Fruit fly (Drosophila melanogaster): ENCODE data around the gene CG3402.

Gene CG3402

dm6 chr3L:617926-618325 is 34.8 kb downstream of the CG3402 start:
- peak; percentile 42 for TF ChIP-seq kay (GFP tag; ENCODE audit: borderline replicate concordance)
- no peak for TF ChIP-seq CG33017 (tag; optimal IDR thresholded peaks at IDR 0.05)

dm6 chr3L:616482-617148 is 36.1 kb downstream of the CG3402 start:
- TF ChIP-seq Mnt (GFP tag; optimal IDR thresholded peaks at IDR 0.05) (peak; percentile 61), CG7045 (GFP tag; optimal IDR thresholded peaks at IDR 0.05) (peak; percentile 33), Crg-1 (GFP tag; optimal IDR thresholded peaks at IDR 0.05) (peak; percentile 46), CG5204 (GFP tag; optimal IDR thresholded peaks at IDR 0.05) (peak; percentile 16), kay (GFP tag; ENCODE audit: borderline replicate concordance) (peak; percentile 95), tj (GFP tag; optimal IDR thresholded peaks at IDR 0.05) (peak; percentile 94), CG33017 (tag; optimal IDR thresholded peaks at IDR 0.05) (peak; percentile 11), pad (GFP tag; optimal IDR thresholded peaks at IDR 0.05) (peak; percentile 56), ovo (GFP tag; optimal IDR thresholded peaks at IDR 0.05) (peak; percentile 21), cic (GFP tag; optimal IDR thresholded peaks at IDR 0.05) (peak; percentile 97), CG14711 (tag; optimal IDR thresholded peaks at IDR 0.05) (peak; percentile 28), CG11617 (GFP tag; optimal IDR thresholded peaks at IDR 0.05) (peak; percentile 47), Clk (GFP tag; optimal IDR thresholded peaks at IDR 0.05) (peak; percentile 92), toe (GFP tag; optimal IDR thresholded peaks at IDR 0.05) (no peak), cnc (optimal IDR thresholded peaks at IDR 0.05) (no peak), bab1 (GFP tag; optimal IDR thresholded peaks at IDR 0.05) (peak; percentile 49), CG1620 (GFP tag; optimal IDR thresholded peaks at IDR 0.05) (no peak), Hr96 (GFP tag; optimal IDR thresholded peaks at IDR 0.05) (no peak), CG7101 (tag; optimal IDR thresholded peaks at IDR 0.05) (peak; percentile 10), CG12768 (GFP tag; optimal IDR thresholded peaks at IDR 0.05) (peak; percentile 84)

- TF ChIP-seq ovo (GFP tag; optimal IDR thresholded peaks at IDR 0.05), result no peak
- TF ChIP-seq kay (GFP tag; ENCODE audit: borderline replicate concordance), result no peak
- TF ChIP-seq CG12768 (GFP tag; optimal IDR thresholded peaks at IDR 0.05), result no peak
- no peak for TF ChIP-seq CG33017 (tag; optimal IDR thresholded peaks at IDR 0.05)
- TF ChIP-seq CG14711 (tag; optimal IDR thresholded peaks at IDR 0.05), result no peak
These were observed 36.6 kb downstream of the CG3402 start for dm6 chr3L:616099-616481.

- peak; percentile 16 for TF ChIP-seq kay (GFP tag; ENCODE audit: borderline replicate concordance)
- TF ChIP-seq CG7101 (tag; optimal IDR thresholded peaks at IDR 0.05), result no peak
These were observed 37.1 kb downstream of the CG3402 start for dm6 chr3L:615425-616046.

dm6 chr3L:614751-615424 is 37.8 kb downstream of the CG3402 start:
- no peak for TF ChIP-seq Mnt (GFP tag; optimal IDR thresholded peaks at IDR 0.05)
- no peak for TF ChIP-seq CG11617 (GFP tag; optimal IDR thresholded peaks at IDR 0.05)
- TF ChIP-seq CG1620 (GFP tag; optimal IDR thresholded peaks at IDR 0.05), result no peak
- no peak for TF ChIP-seq Hr96 (GFP tag; optimal IDR thresholded peaks at IDR 0.05)
- TF ChIP-seq tj (GFP tag; optimal IDR thresholded peaks at IDR 0.05), result no peak
- TF ChIP-seq CG7101 (tag; optimal IDR thresholded peaks at IDR 0.05), result no peak

dm6 chr3L:613578-614300 is 38.9 kb downstream of the CG3402 start:
- no peak for TF ChIP-seq Mnt (GFP tag; optimal IDR thresholded peaks at IDR 0.05)
- TF ChIP-seq toe (GFP tag; optimal IDR thresholded peaks at IDR 0.05), result no peak

Data from whole organism, adult.